Fruit fly (Drosophila melanogaster) whole organism, embryonic: ENCODE results near the gene CG9316.
A peak's percentile ranks its signal among the peaks of the same experiment; 100 is the strongest.

Experiments
- CG10147 ChIP-seq: fragments of 200-800 bp; sonication (Bioruptor generic); optimal IDR thresholded peaks from 2 replicates; lab custom pipeline; 2019; ENCODE audit warnings: missing biosample characterization, mild to moderate bottlenecking, missing genetic modification characterization, moderate library complexity
- CG10274 ChIP-seq: fragments of 200-800 bp; sonication (Bioruptor generic); optimal IDR thresholded peaks from 3 replicates; lab custom pipeline; 2017; ENCODE audit warnings: missing biosample characterization, mild to moderate bottlenecking, missing genetic modification characterization
- CG10654 ChIP-seq: fragments of 200-800 bp; sonication (Bioruptor generic); optimal IDR thresholded peaks from 2 replicates; lab custom pipeline; 2016; ENCODE audit warnings: missing biosample characterization, missing genetic modification characterization
- CG12071 ChIP-seq: fragments of 200-800 bp; sonication (Bioruptor generic); optimal IDR thresholded peaks from 3 replicates; lab custom pipeline; 2018; ENCODE audit warnings: missing biosample characterization, mild to moderate bottlenecking, missing genetic modification characterization
- CG12744 ChIP-seq: fragments of 200-800 bp; sonication (Bioruptor generic); optimal IDR thresholded peaks from 2 replicates; lab custom pipeline; 2016; ENCODE audit warnings: missing biosample characterization, missing genetic modification characterization
- CG13894 ChIP-seq: fragments of 200-800 bp; sonication (Bioruptor generic); optimal IDR thresholded peaks from 3 replicates; lab custom pipeline; 2018; ENCODE audit warnings: missing biosample characterization, mild to moderate bottlenecking, missing genetic modification characterization, moderate library complexity
- CG14710 ChIP-seq: fragments of 200-800 bp; sonication (Bioruptor generic); optimal IDR thresholded peaks from 3 replicates; lab custom pipeline; 2019; ENCODE audit warnings: missing biosample characterization, mild to moderate bottlenecking, missing genetic modification characterization, moderate library complexity
- CG15269 ChIP-seq: fragments of 200-800 bp; sonication (Bioruptor generic); optimal IDR thresholded peaks from 2 replicates; lab custom pipeline; 2018; ENCODE audit warnings: missing biosample characterization, mild to moderate bottlenecking, missing genetic modification characterization, moderate library complexity
- CG16813 ChIP-seq: fragments of 200-800 bp; sonication (Bioruptor generic); IDR thresholded peaks from 3 replicates; pipeline ENCODE4 v1.3.6; 2022; ENCODE audit warnings: missing biosample characterization, missing genetic modification characterization; ENCODE audit not compliant: partially characterized antibody
- CG1792 ChIP-seq: fragments of 200-800 bp; sonication (Bioruptor generic); optimal IDR thresholded peaks from 2 replicates; lab custom pipeline; 2016; ENCODE audit warnings: missing biosample characterization, missing genetic modification characterization
- CG18619 ChIP-seq: fragments of 200-800 bp; sonication (Bioruptor generic); optimal IDR thresholded peaks from 3 replicates; lab custom pipeline; 2017; ENCODE audit warnings: missing biosample characterization, mild to moderate bottlenecking, missing genetic modification characterization
- CG2120 ChIP-seq: fragments of 200-800 bp; sonication (Bioruptor generic); optimal IDR thresholded peaks from 3 replicates; lab custom pipeline; 2016; ENCODE audit warnings: missing biosample characterization, missing genetic modification characterization
- CG34224 ChIP-seq: fragments of 200-800 bp; sonication (Bioruptor generic); IDR thresholded peaks from 3 replicates; pipeline ENCODE4 v1.3.6; 2022; ENCODE audit warnings: missing biosample characterization, missing genetic modification characterization; ENCODE audit not compliant: partially characterized antibody
- CG34376 ChIP-seq: fragments of 200-800 bp; sonication (Bioruptor generic); optimal IDR thresholded peaks from 2 replicates; lab custom pipeline; 2018; ENCODE audit warnings: missing biosample characterization, mild to moderate bottlenecking, missing genetic modification characterization
- CG4424 ChIP-seq: fragments of 200-800 bp; sonication (Bioruptor generic); optimal IDR thresholded peaks from 3 replicates; lab custom pipeline; 2016; ENCODE audit warnings: missing biosample characterization, missing genetic modification characterization
- CG6765 ChIP-seq: fragments of 200-800 bp; sonication (Bioruptor generic); optimal IDR thresholded peaks from 3 replicates; lab custom pipeline; 2017; ENCODE audit warnings: missing biosample characterization, mild to moderate bottlenecking, missing genetic modification characterization
- CG6854 ChIP-seq: fragments of 200-800 bp; sonication (Bioruptor generic); optimal IDR thresholded peaks from 3 replicates; lab custom pipeline; 2017; ENCODE audit warnings: missing biosample characterization, mild to moderate bottlenecking, missing genetic modification characterization
- CG8388 ChIP-seq: fragments of 200-800 bp; sonication (Bioruptor generic); optimal IDR thresholded peaks from 2 replicates; lab custom pipeline; 2019; ENCODE audit warnings: missing biosample characterization, mild to moderate bottlenecking, missing genetic modification characterization, moderate library complexity
- CG9932 ChIP-seq: fragments of 200-800 bp; sonication (Bioruptor generic); IDR thresholded peaks from 2 replicates; pipeline ENCODE4 v1.3.6; 2022; ENCODE audit warnings: missing biosample characterization, missing genetic modification characterization
- E2f2 ChIP-seq: fragments of 200-800 bp; sonication (Bioruptor generic); IDR thresholded peaks from 2 replicates; pipeline ENCODE4 v1.3.6; 2022; ENCODE audit warnings: missing biosample characterization, missing genetic modification characterization
- Max ChIP-seq: fragments of 200-800 bp; sonication (Bioruptor generic); optimal IDR thresholded peaks from 2 replicates; lab custom pipeline; 2016; ENCODE audit warnings: missing biosample characterization, mild to moderate bottlenecking, missing genetic modification characterization
- Nf-YC ChIP-seq: fragments of 200-800 bp; optimal IDR thresholded peaks from 3 replicates; lab custom pipeline; 2019; ENCODE audit warnings: missing biosample characterization, mild to moderate bottlenecking, missing genetic modification characterization, moderate library complexity
- NfI ChIP-seq: fragments of 200-800 bp; sonication (Bioruptor generic); optimal IDR thresholded peaks from 3 replicates; lab custom pipeline; 2018; ENCODE audit warnings: missing biosample characterization, mild to moderate bottlenecking, missing genetic modification characterization, moderate library complexity
- Oli ChIP-seq: fragments of 200-800 bp; sonication (Bioruptor generic); optimal IDR thresholded peaks from 2 replicates; lab custom pipeline; 2018; ENCODE audit warnings: missing biosample characterization, mild to moderate bottlenecking, missing genetic modification characterization, moderate library complexity
- Optix ChIP-seq: fragments of 200-800 bp; sonication (Bioruptor generic); IDR thresholded peaks from 3 replicates; pipeline ENCODE4 v1.3.6; 2022; ENCODE audit warnings: missing biosample characterization, missing genetic modification characterization
- TFAM ChIP-seq: fragments of 200-800 bp; sonication (Bioruptor generic); optimal IDR thresholded peaks from 2 replicates; lab custom pipeline; 2017; ENCODE audit warnings: missing biosample characterization, missing genetic modification characterization, inconsistent platforms
- amos ChIP-seq: fragments of 200-800 bp; sonication (Bioruptor generic); IDR thresholded peaks from 2 replicates; pipeline ENCODE4 v1.3.6; 2022; ENCODE audit warnings: missing biosample characterization, missing genetic modification characterization; ENCODE audit not compliant: partially characterized antibody
- br ChIP-seq: fragments of >200 bp; optimal IDR thresholded peaks from 2 replicates; lab custom pipeline; 2017
- crc ChIP-seq: fragments of 200-800 bp; sonication (Bioruptor generic); optimal IDR thresholded peaks from 2 replicates; lab custom pipeline; 2016; ENCODE audit warnings: missing biosample characterization, missing genetic modification characterization
- croc ChIP-seq: fragments of 200-800 bp; sonication (Bioruptor generic); conservative IDR thresholded peaks from 3 replicates; pipeline ENCODE4 v1.3.6; 2022; ENCODE audit warnings: missing biosample characterization, missing genetic modification characterization
- cwo ChIP-seq: fragments of 200-800 bp; sonication (Bioruptor generic); optimal IDR thresholded peaks from 3 replicates; lab custom pipeline; 2017; ENCODE audit warnings: missing biosample characterization, missing genetic modification characterization, mild to moderate bottlenecking, moderate library complexity, missing genetic modification reagents
- da ChIP-seq: fragments of 200-800 bp; sonication (Bioruptor generic); optimal IDR thresholded peaks from 2 replicates; lab custom pipeline; 2016; ENCODE audit warnings: missing biosample characterization, missing genetic modification characterization
- dan ChIP-seq: fragments of 200-800 bp; sonication (Bioruptor generic); IDR thresholded peaks from 2 replicates; pipeline ENCODE4 v1.3.6; 2022; ENCODE audit warnings: missing biosample characterization, missing genetic modification characterization
- en ChIP-seq: fragments of 200-800 bp; sonication (Bioruptor generic); optimal IDR thresholded peaks from 2 replicates; lab custom pipeline; 2016; ENCODE audit warnings: missing biosample characterization, missing genetic modification characterization
- fu2 ChIP-seq: fragments of 200-800 bp; sonication (Bioruptor generic); optimal IDR thresholded peaks from 2 replicates; lab custom pipeline; 2016; ENCODE audit warnings: missing biosample characterization, missing genetic modification characterization
- gsb-n ChIP-seq: fragments of 200-800 bp; sonication (Bioruptor generic); optimal IDR thresholded peaks from 3 replicates; lab custom pipeline; 2018; ENCODE audit warnings: missing biosample characterization, mild to moderate bottlenecking, missing genetic modification characterization
- gt ChIP-seq: fragments of 200-800 bp; sonication (Bioruptor generic); IDR thresholded peaks from 2 replicates; pipeline ENCODE4 v1.3.6; 2022; ENCODE audit warnings: missing biosample characterization, missing genetic modification characterization
- hb ChIP-seq: fragments of 200-800 bp; sonication (Bioruptor generic); IDR thresholded peaks from 3 replicates; pipeline ENCODE4 v1.3.6; 2022; ENCODE audit warnings: missing biosample characterization, missing genetic modification characterization; ENCODE audit not compliant: partially characterized antibody
- her ChIP-seq: fragments of 200-800 bp; sonication (Bioruptor generic); optimal IDR thresholded peaks from 2 replicates; lab custom pipeline; 2016; ENCODE audit warnings: missing biosample characterization, missing genetic modification characterization
- insv ChIP-seq, 2 experiments: fragments of 200-800 bp; sonication (Bioruptor generic); optimal IDR thresholded peaks; 3 replicates each; lab custom pipeline; 2016 to 2018; ENCODE audit warnings: missing biosample characterization in 2 of 2, missing genetic modification characterization in 2 of 2
- nau ChIP-seq: fragments of 200-800 bp; sonication (Bioruptor generic); optimal IDR thresholded peaks from 3 replicates; lab custom pipeline; 2017; ENCODE audit warnings: missing biosample characterization, mild to moderate bottlenecking, missing genetic modification characterization, missing genetic modification reagents
- pb ChIP-seq: fragments of 200-800 bp; sonication (Bioruptor generic); optimal IDR thresholded peaks from 3 replicates; lab custom pipeline; 2016; ENCODE audit warnings: missing biosample characterization, missing genetic modification characterization
- sima ChIP-seq: fragments of 200-800 bp; sonication (Bioruptor generic); optimal IDR thresholded peaks from 2 replicates; lab custom pipeline; 2016; ENCODE audit warnings: missing biosample characterization, missing genetic modification characterization
- sisA ChIP-seq: fragments of 200-800 bp; sonication (Bioruptor generic); IDR thresholded peaks from 2 replicates; pipeline ENCODE4 v1.3.6; 2022; ENCODE audit warnings: missing biosample characterization, missing genetic modification characterization
- tna ChIP-seq: fragments of 200-800 bp; sonication (Bioruptor generic); IDR thresholded peaks from 2 replicates; pipeline ENCODE4 v1.3.6; 2022; ENCODE audit warnings: missing biosample characterization, missing genetic modification characterization; ENCODE audit not compliant: partially characterized antibody
- unc-4 ChIP-seq: fragments of 200-800 bp; sonication (Bioruptor generic); IDR thresholded peaks from 2 replicates; pipeline ENCODE4 v1.3.6; 2022; ENCODE audit warnings: missing biosample characterization, missing genetic modification characterization; ENCODE audit not compliant: partially characterized antibody
- vnd ChIP-seq: fragments of 200-800 bp; sonication (Bioruptor generic); IDR thresholded peaks from 3 replicates; pipeline ENCODE4 v1.3.6; 2022; ENCODE audit warnings: missing biosample characterization, missing genetic modification characterization; ENCODE audit not compliant: partially characterized antibody
- vvl ChIP-seq: fragments of 200-800 bp; sonication (Bioruptor generic); IDR thresholded peaks from 2 replicates; pipeline ENCODE4 v1.3.6; 2022; ENCODE audit warnings: missing biosample characterization, missing genetic modification characterization
- wdn ChIP-seq: fragments of 200-800 bp; sonication (Bioruptor generic); IDR thresholded peaks from 2 replicates; pipeline ENCODE4 v1.3.6; 2022; ENCODE audit warnings: missing biosample characterization, missing genetic modification characterization
- zfh1 ChIP-seq: fragments of 200-800 bp; sonication (Bioruptor generic); IDR thresholded peaks from 3 replicates; pipeline ENCODE4 v1.3.6; 2022; ENCODE audit warnings: missing biosample characterization, missing genetic modification characterization

Gene CG9316

DNA sequence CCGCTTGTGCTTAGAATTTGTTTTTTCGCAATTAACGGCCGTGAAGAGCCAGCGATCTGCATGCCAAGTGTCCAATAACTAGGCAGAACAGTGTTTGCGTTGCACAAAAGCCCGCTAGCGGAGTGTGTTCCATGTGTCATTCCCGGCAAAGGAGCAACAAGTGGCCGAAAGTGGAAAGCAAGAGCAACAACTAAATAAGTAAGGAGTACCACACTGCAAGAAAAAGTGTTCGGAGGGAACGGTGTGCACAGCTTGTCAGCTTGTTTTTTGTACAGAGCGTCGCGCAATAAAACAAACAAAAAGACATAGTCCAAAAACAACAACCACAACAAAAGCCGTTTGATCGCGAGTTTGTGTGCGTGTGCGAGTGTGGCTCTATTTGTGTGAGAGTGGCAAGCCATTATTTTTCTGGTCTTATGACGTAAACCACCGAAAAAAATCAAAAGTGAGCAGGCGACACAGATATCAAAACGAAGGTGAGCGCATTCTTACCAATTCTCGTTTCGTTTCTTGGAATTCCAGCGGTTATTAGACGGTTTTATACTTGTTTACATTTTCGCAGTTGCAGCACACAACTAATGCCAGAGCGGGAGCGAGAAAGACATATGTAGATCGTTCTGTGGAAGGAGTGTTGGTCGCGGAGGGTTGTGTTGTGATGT, 32.0 kb upstream of the CG9316 start (continued):
- TF ChIP-seq CG13894 (no peak), da (GFP tag; lab: Kevin White, UChicago) (no peak), hb (GFP tag; lab: Robert Waterston, UW) (no peak), NfI (no peak), sisA (GFP tag; lab: Robert Waterston, UW) (no peak), unc-4 (GFP tag; lab: Robert Waterston, UW) (no peak), CG2120 (GFP tag; lab: Kevin White, UChicago) (no peak), CG4424 (no peak), CG10654 (no peak), TFAM (GFP tag; lab: Kevin White, UChicago) (no peak), CG6854 (GFP tag; lab: Kevin White, UChicago) (no peak), CG16813 (GFP tag; lab: Robert Waterston, UW) (no peak), pb (GFP tag; lab: Kevin White, UChicago) (peak; percentile 17), CG18619 (GFP tag; lab: Kevin White, UChicago) (no peak), CG6765 (GFP tag; lab: Kevin White, UChicago) (peak; percentile 16), fu2 (GFP tag; lab: Kevin White, UChicago) (no peak), crc (GFP tag; lab: Kevin White, UChicago) (no peak), CG10147 (GFP tag; lab: Kevin White, UChicago) (no peak), gt (GFP tag; lab: Robert Waterston, UW) (no peak), Optix (GFP tag; lab: Robert Waterston, UW) (no peak), vvl (GFP tag; lab: Robert Waterston, UW) (no peak), nau (GFP tag; lab: Kevin White, UChicago) (no peak), en (GFP tag; lab: Kevin White, UChicago) (no peak), sima (GFP tag; lab: Kevin White, UChicago) (no peak), croc (no peak), Oli (tag; lab: Kevin White, UChicago) (no peak), CG12071 (GFP tag; lab: Kevin White, UChicago) (no peak), amos (GFP tag; lab: Robert Waterston, UW) (no peak), CG10274 (GFP tag; lab: Kevin White, UChicago) (no peak), cwo (GFP tag; lab: Kevin White, UChicago) (no peak), zfh1 (GFP tag; lab: Robert Waterston, UW) (0 out of 3 replicates have a peak, but pooled peaks have one; percentile 9), CG1792 (GFP tag; lab: Kevin White, UChicago) (no peak), CG12744 (GFP tag; lab: Kevin White, UChicago) (no peak), tna (no peak), CG8388 (no peak), CG34224 (GFP tag; lab: Robert Waterston, UW) (no peak), CG9932 (no peak; the same call in 1 of the 2 replicates), dan (GFP tag; lab: Robert Waterston, UW) (no peak), Nf-YC (tag; lab: Kevin White, UChicago) (no peak), insv (GFP tag; optimal IDR thresholded peaks at IDR 0.05; lab: Kevin White, UChicago) (no peak), Max (GFP tag; lab: Kevin White, UChicago) (no peak), wdn (GFP tag; lab: Robert Waterston, UW) (no peak), E2f2 (GFP tag; lab: Robert Waterston, UW) (0 out of 2 replicates have a peak, but pooled peaks have one; percentile 27), vnd (GFP tag; lab: Robert Waterston, UW) (no peak), her (peak; percentile 32), br (no peak), CG34376 (GFP tag; lab: Kevin White, UChicago) (peak; percentile 38), CG14710 (tag; lab: Kevin White, UChicago) (no peak), CG15269 (no peak), gsb-n (tag; lab: Kevin White, UChicago) (no peak)
